Worm (Caenorhabditis elegans): ENCODE results near the gene fbxa-82.
A peak's percentile ranks its signal among the peaks of the same experiment; 100 is the strongest.

Gene fbxa-82

ce11 chrV:15063987-15064386 is 11.7 kb upstream of the fbxa-82 start, which contains the start of gene rap-2:
Gene rap-2, minus strand, starts transcription at chrV:15064087.
- TF ChIP-seq M03D4.4 (tag; optimal IDR thresholded peaks at IDR 0.05) = no peak
- no peak for TF ChIP-seq mep-1 (tag; optimal IDR thresholded peaks at IDR 0.05)
- TF ChIP-seq zip-8 (tag; optimal IDR thresholded peaks at IDR 0.05) = no peak
- TF ChIP-seq lin-13 (tag; optimal IDR thresholded peaks at IDR 0.05) = no peak

- TF ChIP-seq flh-1 (GFP tag; optimal IDR thresholded peaks at IDR 0.05) = no peak
- TF ChIP-seq hlh-1 (tag; optimal IDR thresholded peaks at IDR 0.05) = no peak
- no peak for TF ChIP-seq lin-13 (tag; optimal IDR thresholded peaks at IDR 0.05)
- TF ChIP-seq mep-1 (tag; optimal IDR thresholded peaks at IDR 0.05) = no peak
- no peak for TF ChIP-seq snpc-4 (tag; optimal IDR thresholded peaks at IDR 0.05)
- TF ChIP-seq sptf-1 (tag; optimal IDR thresholded peaks at IDR 0.05) = no peak
- no peak for TF ChIP-seq lsy-2 (tag; optimal IDR thresholded peaks at IDR 0.05)
- TF ChIP-seq zip-8 (tag; optimal IDR thresholded peaks at IDR 0.05) = no peak
- TF ChIP-seq nhr-12 (tag; optimal IDR thresholded peaks at IDR 0.05) = no peak
- TF ChIP-seq elt-1 (tag; optimal IDR thresholded peaks at IDR 0.05; ENCODE audit: borderline replicate concordance, insufficient read depth) = no peak
- no peak for TF ChIP-seq cnd-1 (tag; optimal IDR thresholded peaks at IDR 0.05)
- no peak for TF ChIP-seq ham-2 (GFP tag; optimal IDR thresholded peaks at IDR 0.05)
- no peak for TF ChIP-seq mab-5 (tag; optimal IDR thresholded peaks at IDR 0.05)
- TF ChIP-seq bed-3 (GFP tag; optimal IDR thresholded peaks at IDR 0.05) = no peak
- no peak for TF ChIP-seq nhr-237 (tag; optimal IDR thresholded peaks at IDR 0.05)
Measured at ce11 chrV:15060595-15060994, 8.3 kb upstream of the fbxa-82 start.

ce11 chrV:15059534-15059933 is 7.2 kb upstream of the fbxa-82 start, which contains the start of the genes mcm-3 and C25D7.15:
Gene mcm-3, minus strand, starts transcription at chrV:15059599.
Gene C25D7.15, plus strand, starts transcription at chrV:15059808.
- TF ChIP-seq lin-13 (tag; optimal IDR thresholded peaks at IDR 0.05) (no peak), ces-1 (GFP tag; optimal IDR thresholded peaks at IDR 0.05) (peak; percentile 11), lsy-2 (tag; optimal IDR thresholded peaks at IDR 0.05) (peak; percentile 12), zip-8 (tag; optimal IDR thresholded peaks at IDR 0.05) (peak; percentile 44)

- TF ChIP-seq hlh-1 (tag; optimal IDR thresholded peaks at IDR 0.05) = no peak
- no peak for TF ChIP-seq nhr-12 (tag; optimal IDR thresholded peaks at IDR 0.05)
- TF ChIP-seq unc-120 (tag; optimal IDR thresholded peaks at IDR 0.05; ENCODE audit: poor library complexity, severe bottlenecking) = no peak
Measured at ce11 chrV:15058965-15059364, 6.6 kb upstream of the fbxa-82 start.

- no peak for TF ChIP-seq ceh-83 (GFP tag; optimal IDR thresholded peaks at IDR 0.05)
- TF ChIP-seq hlh-1 (tag; optimal IDR thresholded peaks at IDR 0.05) = no peak
Measured at ce11 chrV:15058423-15058822, 6.1 kb upstream of the fbxa-82 start.

- TF ChIP-seq lsy-2 (tag; optimal IDR thresholded peaks at IDR 0.05) = no peak
- TF ChIP-seq cnd-1 (tag; optimal IDR thresholded peaks at IDR 0.05) = no peak
- no peak for TF ChIP-seq ceh-43 (GFP tag; optimal IDR thresholded peaks at IDR 0.05)
- TF ChIP-seq elt-3 (tag; optimal IDR thresholded peaks at IDR 0.05) = no peak
- no peak for TF ChIP-seq drap-1 (GFP tag; optimal IDR thresholded peaks at IDR 0.05)
- no peak for TF ChIP-seq ham-2 (GFP tag; optimal IDR thresholded peaks at IDR 0.05)
- TF ChIP-seq M03D4.4 (tag; optimal IDR thresholded peaks at IDR 0.05) = no peak
- TF ChIP-seq nhr-237 (tag; optimal IDR thresholded peaks at IDR 0.05) = no peak
- TF ChIP-seq bed-3 (GFP tag; optimal IDR thresholded peaks at IDR 0.05) = no peak
- no peak for TF ChIP-seq elt-1 (tag; optimal IDR thresholded peaks at IDR 0.05; ENCODE audit: borderline replicate concordance, insufficient read depth)
- no peak for TF ChIP-seq ceh-39 (tag; optimal IDR thresholded peaks at IDR 0.05)
Measured at ce11 chrV:15057724-15058123, 5.4 kb upstream of the fbxa-82 start.

- no peak for TF ChIP-seq zip-8 (tag; optimal IDR thresholded peaks at IDR 0.05)
- TF ChIP-seq lsy-2 (tag; optimal IDR thresholded peaks at IDR 0.05) = no peak
- no peak for TF ChIP-seq mab-5 (tag; optimal IDR thresholded peaks at IDR 0.05)
- TF ChIP-seq elt-3 (tag; optimal IDR thresholded peaks at IDR 0.05) = no peak
- TF ChIP-seq unc-39 (tag; optimal IDR thresholded peaks at IDR 0.05) = no peak
- no peak for TF ChIP-seq pha-4 (tag; optimal IDR thresholded peaks at IDR 0.05)
Measured at ce11 chrV:15056346-15056839, 4.1 kb upstream of the fbxa-82 start.

- no peak for TF ChIP-seq lin-32 (GFP tag; optimal IDR thresholded peaks at IDR 0.05)
- no peak for TF ChIP-seq nhr-28 (tag; optimal IDR thresholded peaks at IDR 0.05)
- no peak for TF ChIP-seq sptf-1 (tag; optimal IDR thresholded peaks at IDR 0.05)
- TF ChIP-seq elt-1 (tag; optimal IDR thresholded peaks at IDR 0.05; ENCODE audit: borderline replicate concordance, insufficient read depth) = no peak
- no peak for TF ChIP-seq zip-8 (tag; optimal IDR thresholded peaks at IDR 0.05)
- TF ChIP-seq blmp-1 (tag; optimal IDR thresholded peaks at IDR 0.05) = no peak
- no peak for TF ChIP-seq mls-2 (tag; optimal IDR thresholded peaks at IDR 0.05)
- TF ChIP-seq nhr-12 (tag; optimal IDR thresholded peaks at IDR 0.05) = no peak
- TF ChIP-seq mep-1 (tag; optimal IDR thresholded peaks at IDR 0.05) = no peak
- TF ChIP-seq sem-2 (GFP tag; optimal IDR thresholded peaks at IDR 0.05) = no peak
- no peak for TF ChIP-seq ztf-11 (tag; optimal IDR thresholded peaks at IDR 0.05)
Measured at ce11 chrV:15055873-15056272, 3.5 kb upstream of the fbxa-82 start, which contains the start of gene C25D7.16. Gene C25D7.16, plus strand, starts transcription at chrV:15056173.

Measured in whole organism, mixed stage, embryonic.